Fruit fly (Drosophila melanogaster) whole organism, wandering third instar larva: Measurements from ENCODE around the gene CG15563.

ENCODE experiments used
- Hnf4 ChIP-seq: fragments of 200-800 bp; sonication (Bioruptor generic); optimal IDR thresholded peaks from 2 replicates; lab custom pipeline; 2016; ENCODE audit warnings: missing biosample characterization, mild to moderate bottlenecking, missing genetic modification characterization
- Hr78 ChIP-seq: fragments of >200 bp; optimal IDR thresholded peaks from 2 replicates; lab custom pipeline; 2017; ENCODE audit warnings: missing biosample characterization, missing genetic modification characterization
- Myc ChIP-seq: fragments of >200 bp; optimal IDR thresholded peaks from 2 replicates; lab custom pipeline; 2017
- lola ChIP-seq: fragments of >200 bp; optimal IDR thresholded peaks from 2 replicates; lab custom pipeline; 2017; ENCODE audit warnings: missing biosample characterization, missing genetic modification characterization
- pan ChIP-seq: fragments of >200 bp; optimal IDR thresholded peaks from 2 replicates; lab custom pipeline; 2017
- psq ChIP-seq: fragments of 200-800 bp; sonication (Bioruptor generic); optimal IDR thresholded peaks from 3 replicates; lab custom pipeline; 2017; ENCODE audit warnings: missing biosample characterization, mild to moderate bottlenecking, missing genetic modification characterization, moderate library complexity

DNA sequence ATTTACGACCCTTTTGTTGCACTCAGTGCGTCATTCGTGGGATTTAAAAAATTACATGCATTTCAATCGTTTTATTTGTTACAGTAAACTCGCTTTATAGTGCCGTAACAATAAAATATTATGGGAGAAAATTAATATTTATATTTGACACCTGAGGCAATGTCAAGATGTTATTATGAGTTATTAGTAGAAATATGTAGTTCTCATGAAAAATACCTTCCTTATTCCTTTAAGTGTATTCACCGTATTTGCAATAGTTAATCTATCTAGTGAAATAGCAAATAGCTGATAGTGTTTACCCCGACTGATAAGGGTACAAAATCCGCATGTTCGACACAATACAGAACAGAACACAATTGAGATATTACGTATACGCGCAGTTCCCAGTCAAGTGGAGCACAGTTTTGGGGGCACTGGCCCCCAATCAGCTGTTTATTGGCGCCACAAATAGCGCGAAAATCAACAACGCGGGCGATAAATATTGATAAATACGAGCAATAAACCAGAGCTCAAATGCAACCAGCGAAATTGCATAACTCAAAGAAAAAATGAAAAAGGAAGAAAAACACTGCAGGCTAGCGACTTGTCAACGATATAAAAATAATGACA is 18.4 kb upstream of the CG15563 start:
- TF ChIP-seq Hnf4 (GFP tag; lab: Kevin White, UChicago): no peak
- no peak for TF ChIP-seq lola (GFP tag; lab: Kevin White, UChicago)
- TF ChIP-seq Myc (lab: Kevin White, UChicago): no peak
- no peak for TF ChIP-seq Hr78 (GFP tag; lab: Kevin White, UChicago)
- TF ChIP-seq psq (GFP tag; lab: Kevin White, UChicago): no peak
- no peak for TF ChIP-seq pan (lab: Kevin White, UChicago)
